Worm (Caenorhabditis elegans) whole organism, young adult: ENCODE results near the gene Y51B9A.5.
A peak's percentile ranks its signal among the peaks of the same experiment; 100 is the strongest.

Experiments used
- D2030.7 ChIP-seq: fragments of 200-800 bp; sonication (Bioruptor generic); IDR thresholded peaks from 2 replicates; pipeline ENCODE4 v1.3.6; 2022; ENCODE audit warnings: missing genetic modification reagents, missing genetic modification characterization, missing compliant biosample characterization
- F10E7.11 ChIP-seq: sonication (generic microtip); optimal IDR thresholded peaks from 2 replicates; lab custom pipeline; 2017; ENCODE audit warnings: mild to moderate bottlenecking, missing genetic modification characterization, moderate library complexity, missing compliant biosample characterization
- F33H1.4 ChIP-seq: fragments of 200-800 bp; sonication (Bioruptor generic); IDR thresholded peaks from 2 replicates; pipeline ENCODE4 v1.3.6; 2022; ENCODE audit warnings: missing genetic modification reagents, missing genetic modification characterization, missing compliant biosample characterization
- F39B2.1 ChIP-seq: fragments of 200-800 bp; sonication (Bioruptor generic); IDR thresholded peaks from 2 replicates; pipeline ENCODE4 v1.3.6; 2022; ENCODE audit warnings: missing genetic modification reagents, missing genetic modification characterization, missing compliant biosample characterization
- F57A8.1 ChIP-seq: fragments of 200-800 bp; sonication (Bioruptor generic); optimal IDR thresholded peaks from 2 replicates; lab custom pipeline; 2018; ENCODE audit warnings: mild to moderate bottlenecking, missing genetic modification characterization, moderate library complexity, missing compliant biosample characterization
- F57C9.4 ChIP-seq: sonication (generic microtip); optimal IDR thresholded peaks from 2 replicates; lab custom pipeline; 2017; ENCODE audit warnings: mild to moderate bottlenecking, missing genetic modification characterization, missing compliant biosample characterization
- K11D2.4 ChIP-seq: fragments of 200-800 bp; sonication (Bioruptor generic); IDR thresholded peaks from 2 replicates; pipeline ENCODE4 v1.3.6; 2022; ENCODE audit warnings: missing genetic modification reagents, missing genetic modification characterization, missing compliant biosample characterization
- Y53F4B.3 ChIP-seq: fragments of 200-800 bp; sonication (Bioruptor generic); IDR thresholded peaks from 2 replicates; pipeline ENCODE4 v1.3.6; 2022; ENCODE audit warnings: missing genetic modification reagents, missing genetic modification characterization, missing compliant biosample characterization
- Y56A3A.18 ChIP-seq: fragments of 200-800 bp; sonication (Bioruptor generic); IDR thresholded peaks from 2 replicates; pipeline ENCODE4 v1.3.6; 2022; ENCODE audit warnings: missing genetic modification reagents, missing genetic modification characterization, missing compliant biosample characterization
- Y95B8A.8 ChIP-seq: fragments of 200-800 bp; sonication (Bioruptor generic); IDR thresholded peaks from 2 replicates; pipeline ENCODE4 v1.3.6; 2022; ENCODE audit warnings: missing genetic modification reagents, missing genetic modification characterization, missing compliant biosample characterization
- ZK185.1 ChIP-seq: sonication (generic microtip); optimal IDR thresholded peaks from 2 replicates; lab custom pipeline; 2016; ENCODE audit warnings: mild to moderate bottlenecking, missing genetic modification characterization, missing compliant biosample characterization; ENCODE audit not compliant: poor library complexity, severe bottlenecking
- ama-1 ChIP-seq, 3 experiments: fragments of 150-350 bp in 1 of 3; sonication (generic microtip) in 2 of 3; optimal IDR thresholded peaks; 2 replicates each; lab custom pipeline; 2014 to 2018; ENCODE audit warnings: missing biosample characterization in 2 of 3, missing genetic modification characterization in 2 of 3, missing genetic modification reagents in 2 of 3
- attf-5 ChIP-seq: fragments of 200-800 bp; sonication (Bioruptor generic); optimal IDR thresholded peaks from 2 replicates; lab custom pipeline; 2018; ENCODE audit warnings: mild to moderate bottlenecking, missing genetic modification characterization, missing compliant biosample characterization
- attf-6 ChIP-seq: fragments of 200-800 bp; sonication (Bioruptor generic); IDR thresholded peaks from 2 replicates; pipeline ENCODE4 v1.3.6; 2022; ENCODE audit warnings: missing genetic modification reagents, missing genetic modification characterization, missing compliant biosample characterization
- cebp-1 ChIP-seq, 2 experiments: fragments of 200-800 bp in 1 of 2; sonication (Bioruptor generic) in 1 of 2; sonication (generic microtip) in 1 of 2; IDR thresholded peaks in 1 of 2; optimal IDR thresholded peaks in 1 of 2; 2 replicates each; pipeline versions ENCODE4 v1.3.6 to Lab custom; 2017 to 2022; ENCODE audit warnings: missing compliant biosample characterization in 2 of 2, missing genetic modification characterization in 2 of 2, mild to moderate bottlenecking in 1 of 2, missing genetic modification reagents in 1 of 2, moderate library complexity in 1 of 2
- cebp-2 ChIP-seq: fragments of 200-800 bp; sonication (Bioruptor generic); IDR thresholded peaks from 2 replicates; pipeline ENCODE4 v1.3.6; 2022; ENCODE audit warnings: missing genetic modification characterization, missing compliant biosample characterization
- die-1 ChIP-seq: sonication (generic microtip); optimal IDR thresholded peaks from 2 replicates; lab custom pipeline; 2016; ENCODE audit warnings: missing genotype, mild to moderate bottlenecking, missing genetic modification characterization, missing compliant biosample characterization
- dox-1 ChIP-seq: fragments of 200-800 bp; sonication (Bioruptor generic); IDR thresholded peaks from 2 replicates; pipeline ENCODE4 v1.3.6; 2022; ENCODE audit warnings: missing genetic modification reagents, missing genetic modification characterization, missing compliant biosample characterization
- efl-1 ChIP-seq: fragments of 150-350 bp; optimal IDR thresholded peaks from 2 replicates; lab custom pipeline; 2014; ENCODE audit warnings: missing biosample characterization, missing genetic modification reagents, missing genetic modification characterization
- gei-17 ChIP-seq: fragments of 200-800 bp; sonication (Bioruptor generic); optimal IDR thresholded peaks from 2 replicates; lab custom pipeline; 2018; ENCODE audit warnings: mild to moderate bottlenecking, missing genetic modification characterization, missing compliant biosample characterization
- him-1 ChIP-seq: sonication (generic microtip); optimal IDR thresholded peaks from 2 replicates; lab custom pipeline; 2016; ENCODE audit warnings: missing genotype, missing genetic modification reagents, missing genetic modification characterization, missing compliant biosample characterization
- hmg-1.2 ChIP-seq: fragments of 200-800 bp; sonication (Bioruptor generic); IDR thresholded peaks from 2 replicates; pipeline ENCODE4 v1.3.6; 2022; ENCODE audit warnings: missing genetic modification reagents, missing genetic modification characterization, missing compliant biosample characterization
- let-607 ChIP-seq, 2 experiments: fragments of 200-800 bp in 1 of 2; sonication (Bioruptor generic) in 1 of 2; sonication (generic microtip) in 1 of 2; optimal IDR thresholded peaks; 2 replicates each; lab custom pipeline; 2016 to 2018; ENCODE audit warnings: mild to moderate bottlenecking in 2 of 2, missing compliant biosample characterization in 2 of 2, missing genetic modification characterization in 2 of 2, moderate library complexity in 2 of 2, missing genotype in 1 of 2
- lin-26 ChIP-seq: fragments of 200-800 bp; sonication (Bioruptor generic); IDR thresholded peaks from 2 replicates; pipeline ENCODE4 v1.3.6; 2022; ENCODE audit warnings: missing genetic modification reagents, missing genetic modification characterization, missing compliant biosample characterization
- lin-35 ChIP-seq, 3 experiments: fragments of 150-350 bp in 2 of 3; sonication (generic microtip) in 1 of 3; optimal IDR thresholded peaks; 2 replicates each; lab custom pipeline; 2014 to 2018; ENCODE audit warnings: missing biosample characterization in 3 of 3, missing genetic modification characterization in 3 of 3, missing genetic modification reagents in 3 of 3
- lin-54 ChIP-seq: fragments of 200-800 bp; sonication (Bioruptor generic); optimal IDR thresholded peaks from 2 replicates; lab custom pipeline; 2018; ENCODE audit warnings: mild to moderate bottlenecking, missing genetic modification characterization, missing compliant biosample characterization
- lsl-1 ChIP-seq: fragments of 200-800 bp; sonication (Bioruptor generic); optimal IDR thresholded peaks from 2 replicates; lab custom pipeline; 2018; ENCODE audit warnings: mild to moderate bottlenecking, missing genetic modification characterization, moderate library complexity, missing compliant biosample characterization
- lsy-27 ChIP-seq: sonication (generic microtip); optimal IDR thresholded peaks from 2 replicates; lab custom pipeline; 2017; ENCODE audit warnings: missing genetic modification characterization, mild to moderate bottlenecking, missing compliant biosample characterization, antibody characterized with exemption, missing genotype, borderline replicate concordance; ENCODE audit not compliant: insufficient read depth
- madf-6 ChIP-seq: fragments of 200-800 bp; sonication (Bioruptor generic); IDR thresholded peaks from 2 replicates; pipeline ENCODE4 v1.3.6; 2022; ENCODE audit warnings: missing genetic modification reagents, missing genetic modification characterization, missing compliant biosample characterization
- mcd-1 ChIP-seq: fragments of 200-800 bp; sonication (Bioruptor generic); IDR thresholded peaks from 2 replicates; pipeline ENCODE4 v1.3.6; 2022; ENCODE audit warnings: missing genetic modification reagents, missing genetic modification characterization, missing compliant biosample characterization
- nhr-120 ChIP-seq: fragments of 200-800 bp; sonication (Bioruptor generic); IDR thresholded peaks from 2 replicates; pipeline ENCODE4 v1.3.6; 2022; ENCODE audit warnings: missing genetic modification characterization, missing compliant biosample characterization
- nhr-80 ChIP-seq: sonication (generic microtip); optimal IDR thresholded peaks from 2 replicates; lab custom pipeline; 2016; ENCODE audit warnings: missing genetic modification characterization, missing compliant biosample characterization
- rcor-1 ChIP-seq: fragments of 200-800 bp; sonication (Bioruptor generic); IDR thresholded peaks from 2 replicates; pipeline ENCODE4 v1.3.6; 2022; ENCODE audit warnings: missing genetic modification reagents, missing genetic modification characterization, missing compliant biosample characterization
- snpc-1.3 ChIP-seq: sonication (generic microtip); optimal IDR thresholded peaks from 2 replicates; lab custom pipeline; 2017; ENCODE audit warnings: missing genetic modification characterization, mild to moderate bottlenecking, missing compliant biosample characterization, antibody characterized with exemption, moderate library complexity, missing genotype, missing genetic modification reagents; ENCODE audit not compliant: insufficient read depth
- snpc-4 ChIP-seq, 5 experiments: fragments of 150-350 bp in 1 of 5; sonication (generic microtip) in 4 of 5; optimal IDR thresholded peaks; 2 replicates each; lab custom pipeline; 2014 to 2018; ENCODE audit warnings: missing genetic modification characterization in 5 of 5, missing biosample characterization in 3 of 5, antibody characterized with exemption in 2 of 5, mild to moderate bottlenecking in 2 of 5, missing compliant biosample characterization in 2 of 5, missing genotype in 2 of 5, moderate library complexity in 2 of 5, missing genetic modification reagents in 1 of 5
- sptf-2 ChIP-seq: fragments of 200-800 bp; sonication (Bioruptor generic); optimal IDR thresholded peaks from 2 replicates; lab custom pipeline; 2018; ENCODE audit warnings: mild to moderate bottlenecking, missing genetic modification characterization, missing compliant biosample characterization
- tbp1 ChIP-seq: fragments of 200-800 bp; sonication (Bioruptor generic); optimal IDR thresholded peaks from 2 replicates; lab custom pipeline; 2018; ENCODE audit warnings: mild to moderate bottlenecking, missing genetic modification characterization, missing compliant biosample characterization
- ztf-18 ChIP-seq: sonication (generic microtip); optimal IDR thresholded peaks from 2 replicates; lab custom pipeline; 2016; ENCODE audit warnings: missing genotype, mild to moderate bottlenecking, missing genetic modification characterization, missing compliant biosample characterization
- ztf-28 ChIP-seq: fragments of 200-800 bp; sonication (Bioruptor generic); IDR thresholded peaks from 2 replicates; pipeline ENCODE4 v1.3.6; 2022; ENCODE audit warnings: missing genetic modification reagents, missing genetic modification characterization, missing compliant biosample characterization

The Y51B9A.5 gene

DNA sequence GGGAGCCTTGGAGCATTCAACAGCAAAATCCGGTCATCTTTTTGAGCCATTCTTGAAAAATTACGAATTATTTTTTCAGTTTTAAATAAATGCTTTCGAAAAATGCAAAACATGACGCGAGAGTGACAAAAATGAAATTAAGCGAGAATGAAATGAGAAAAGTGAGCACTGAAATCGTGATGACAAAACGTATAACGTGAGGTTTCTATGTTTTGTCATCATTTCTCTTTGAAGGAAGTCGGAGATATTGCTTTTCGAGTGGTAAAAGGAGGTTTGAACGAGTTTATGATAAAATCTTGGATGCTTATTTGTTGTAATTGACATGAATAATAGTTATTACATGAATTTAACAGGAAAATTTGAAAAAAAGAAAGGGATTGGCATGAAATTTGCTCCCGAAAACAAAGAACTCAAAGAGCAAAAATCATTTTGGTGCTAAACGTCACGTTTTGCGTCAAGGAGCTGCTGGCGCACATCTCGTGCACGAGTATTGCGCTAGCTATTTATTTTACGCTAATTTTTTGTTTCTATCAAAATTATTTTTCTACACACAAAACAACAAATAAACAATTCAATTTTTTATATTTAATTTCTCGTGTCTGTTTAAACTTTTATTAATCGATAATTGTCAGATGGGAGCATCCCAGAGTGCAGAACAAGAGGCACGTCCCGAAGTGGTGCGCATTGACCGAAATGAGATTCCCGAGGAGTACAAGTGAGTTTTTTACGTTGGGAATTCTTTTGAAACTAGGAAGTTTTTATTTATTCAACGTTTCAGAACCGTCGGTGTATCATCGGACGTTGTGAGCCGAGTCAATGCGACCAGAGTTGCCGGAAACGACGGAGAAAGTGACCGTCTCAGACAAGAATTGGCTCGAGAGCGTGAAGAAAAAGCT, 12.7 kb downstream of the Y51B9A.5 start, which contains the start of the genes gss-1 and chch-3:
TSS of gene gss-1 (minus strand) at position 51 of the 896 bp plus-strand sequence.
TSS of gene chch-3 (plus strand) at position 633 of the 896 bp plus-strand sequence.
- TF ChIP-seq let-607 (tag; optimal IDR thresholded peaks at IDR 0.05; lab: Kevin White, UChicago) (no peak), ztf-28 (GFP tag; lab: Robert Waterston, UW) (no peak), him-1 (tag; lab: Kevin White, UChicago) (no peak), Y53F4B.3 (GFP tag; lab: Robert Waterston, UW) (no peak), gei-17 (GFP tag; lab: Kevin White, UChicago) (no peak), attf-6 (no peak), F33H1.4 (GFP tag; lab: Robert Waterston, UW) (peak; percentile 52), lin-26 (GFP tag; lab: Robert Waterston, UW) (no peak), lin-35 (GFP tag; optimal IDR thresholded peaks at IDR 0.05; lab: Kevin White, UChicago) (peak in 1 of 3 experiments; percentile 36), die-1 (tag; lab: Kevin White, UChicago) (no peak), D2030.7 (GFP tag; lab: Robert Waterston, UW) (0 out of 2 replicates have a peak, but pooled peaks have one; percentile 34), cebp-2 (GFP tag; lab: Robert Waterston, UW) (no peak), ztf-18 (tag; lab: Kevin White, UChicago) (peak; percentile 93), ZK185.1 (peak; percentile 25), sptf-2 (GFP tag; lab: Kevin White, UChicago) (no peak), rcor-1 (GFP tag; lab: Robert Waterston, UW) (peak; percentile 33; the same call in 1 of the 2 replicates), lin-54 (GFP tag; lab: Kevin White, UChicago) (peak; percentile 49), lsl-1 (GFP tag; lab: Kevin White, UChicago) (peak; percentile 22), F39B2.1 (GFP tag; lab: Robert Waterston, UW) (no peak), nhr-80 (tag; lab: Kevin White, UChicago) (peak; percentile 74), dox-1 (GFP tag; lab: Robert Waterston, UW) (peak; percentile 53), lsy-27 (tag; lab: Kevin White, UChicago) (no peak), snpc-1.3 (tag; lab: Kevin White, UChicago) (no peak), nhr-120 (GFP tag; lab: Robert Waterston, UW) (no peak), attf-5 (GFP tag; lab: Kevin White, UChicago) (peak; percentile 32), cebp-1 (GFP tag; IDR thresholded peaks at IDR 0.05; lab: Robert Waterston, UW) (no peak), cebp-1 (tag; optimal IDR thresholded peaks at IDR 0.05; lab: Kevin White, UChicago) (peak; percentile 55), efl-1 (GFP tag; lab: Kevin White, UChicago) (peak; percentile 7), ama-1 (optimal IDR thresholded peaks at IDR 0.05; lab: Kevin White, UChicago) (no peak), ama-1 (GFP tag; optimal IDR thresholded peaks at IDR 0.05; lab: Kevin White, UChicago) (no peak), mcd-1 (GFP tag; lab: Robert Waterston, UW) (peak; percentile 40; the same call in 1 of the 2 replicates), tbp1 (GFP tag; lab: Kevin White, UChicago) (peak; percentile 30), F57A8.1 (GFP tag; lab: Kevin White, UChicago) (no peak), madf-6 (peak; percentile 51), F10E7.11 (no peak), hmg-1.2 (GFP tag; lab: Robert Waterston, UW) (peak; percentile 33; the same call in 1 of the 2 replicates), K11D2.4 (peak; percentile 23; the same call in 1 of the 2 replicates), F57C9.4 (tag; lab: Kevin White, UChicago) (no peak), snpc-4 (GFP tag; optimal IDR thresholded peaks at IDR 0.05; lab: Kevin White, UChicago) (no peak), snpc-4 (tag; optimal IDR thresholded peaks at IDR 0.05; lab: Kevin White, UChicago) (peak in 1 of 4 experiments; percentile 21), Y56A3A.18 (no peak), Y95B8A.8 (GFP tag; lab: Robert Waterston, UW) (no peak)
